Worm (Caenorhabditis elegans): ENCODE results near the gene lgc-18.

DNA sequence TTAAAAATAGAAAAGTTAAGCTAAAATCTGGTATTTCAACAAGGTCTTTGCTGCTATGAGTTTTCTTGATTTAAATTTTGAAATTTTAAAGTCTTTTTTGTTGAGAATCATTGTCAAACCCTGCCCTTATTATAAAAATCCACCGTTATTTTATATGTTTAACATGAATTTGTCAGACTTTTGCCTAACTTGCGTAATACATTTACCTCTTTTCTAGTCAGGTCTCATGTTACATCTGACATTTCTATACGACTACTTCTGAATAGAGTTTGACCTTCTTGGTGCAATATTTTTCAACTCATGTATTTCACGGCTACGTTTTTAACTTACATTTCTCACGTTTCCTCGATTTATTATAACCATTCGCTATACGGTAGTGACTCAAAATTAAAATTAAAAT lies 11.4 kb upstream of the lgc-18 start, which contains the start of gene lgc-15:
- TF ChIP-seq unc-62 (GFP tag; optimal IDR thresholded peaks at IDR 0.05) (no peak), nhr-237 (tag; optimal IDR thresholded peaks at IDR 0.05) (no peak), nhr-12 (tag; optimal IDR thresholded peaks at IDR 0.05) (no peak)
